Fruit fly (Drosophila melanogaster): ENCODE measurements around the gene ine.

Gene ine

dm6 chr2L:4464946-4465345, 11.9 kb downstream of the ine start, which contains the start of gene FIG4 (continued):
- TF ChIP-seq pita (GFP tag; optimal IDR thresholded peaks at IDR 0.05) (no peak), CG9932 (GFP tag; IDR thresholded peaks at IDR 0.05) (no peak), MBD-R2 (GFP tag; IDR thresholded peaks at IDR 0.05) (peak; percentile 89), CrebB (tag; optimal IDR thresholded peaks at IDR 0.05) (peak; percentile 4), CG3838 (GFP tag; optimal IDR thresholded peaks at IDR 0.05) (no peak), dm (GFP tag; optimal IDR thresholded peaks at IDR 0.05) (no peak), Lim3 (GFP tag; IDR thresholded peaks at IDR 0.05) (no peak), ftz-f1 (GFP tag; optimal IDR thresholded peaks at IDR 0.05) (no peak), sqz (GFP tag; optimal IDR thresholded peaks at IDR 0.05) (no peak), gro (GFP tag; optimal IDR thresholded peaks at IDR 0.05) (no peak), tin (GFP tag; optimal IDR thresholded peaks at IDR 0.05) (no peak), CG17912 (GFP tag; optimal IDR thresholded peaks at IDR 0.05) (no peak), gce (GFP tag; IDR thresholded peaks at IDR 0.05) (no peak), Nf-YB (GFP tag; optimal IDR thresholded peaks at IDR 0.05) (peak; percentile 7), CG10267 (tag; optimal IDR thresholded peaks at IDR 0.05) (peak; percentile 35), crp (GFP tag; optimal IDR thresholded peaks at IDR 0.05) (peak; percentile 80 to 94), CG17385 (GFP tag; optimal IDR thresholded peaks at IDR 0.05) (no peak), CG11093 (GFP tag; IDR thresholded peaks at IDR 0.05) (no peak), twi (tag; optimal IDR thresholded peaks at IDR 0.05) (no peak), CHES-1-like (GFP tag; optimal IDR thresholded peaks at IDR 0.05) (no peak), Atf6 (GFP tag; IDR thresholded peaks at IDR 0.05) (no peak), CG5180 (GFP tag; optimal IDR thresholded peaks at IDR 0.05) (no peak), Meics (GFP tag; optimal IDR thresholded peaks at IDR 0.05) (no peak), row (GFP tag; IDR thresholded peaks at IDR 0.05) (peak; percentile 76), CG34422 (GFP tag; IDR thresholded peaks at IDR 0.05) (peak; percentile 21; the same call in 1 of the 3 replicates), hbn (GFP tag; IDR thresholded peaks at IDR 0.05; ENCODE audit: partially characterized antibody) (peak; percentile 83), Deaf1 (tag; optimal IDR thresholded peaks at IDR 0.05) (no peak), CG11398 (GFP tag; optimal IDR thresholded peaks at IDR 0.05) (no peak), repo (GFP tag; optimal IDR thresholded peaks at IDR 0.05) (no peak), luna (GFP tag; optimal IDR thresholded peaks at IDR 0.05) (no peak), CG11696 (GFP tag; IDR thresholded peaks at IDR 0.05) (no peak), Bgb (GFP tag; IDR thresholded peaks at IDR 0.05; ENCODE audit: partially characterized antibody) (peak; percentile 52; the same call in 1 of the 2 replicates), fd64A (GFP tag; optimal IDR thresholded peaks at IDR 0.05) (no peak), shn (GFP tag; optimal IDR thresholded peaks at IDR 0.05) (no peak), CG34376 (GFP tag; optimal IDR thresholded peaks at IDR 0.05) (peak; percentile 3), NK7.1 (GFP tag; optimal IDR thresholded peaks at IDR 0.05) (no peak), Dad (GFP tag; optimal IDR thresholded peaks at IDR 0.05) (no peak), Ets65A (GFP tag) (no peak), chinmo (GFP tag; IDR thresholded peaks at IDR 0.05; ENCODE audit: partially characterized antibody) (peak; percentile 58; the same call in 1 of the 4 replicates), CG13287 (GFP tag; IDR thresholded peaks at IDR 0.05; ENCODE audit: partially characterized antibody) (peak; percentile 86), pho (GFP tag; optimal IDR thresholded peaks at IDR 0.05) (no peak), Ravus (GFP tag; IDR thresholded peaks at IDR 0.05) (no peak), sug (tag; optimal IDR thresholded peaks at IDR 0.05) (no peak), nerfin-1 (tag; optimal IDR thresholded peaks at IDR 0.05) (no peak), CG14710 (tag; optimal IDR thresholded peaks at IDR 0.05) (peak; percentile 33), GATAe (GFP tag; conservative IDR thresholded peaks at IDR 0.05) (no peak), CG4282 (GFP tag; optimal IDR thresholded peaks at IDR 0.05) (no peak), Doc3 (GFP tag; IDR thresholded peaks at IDR 0.05; ENCODE audit: partially characterized antibody) (peak; percentile 91), CG7271 (tag; optimal IDR thresholded peaks at IDR 0.05) (no peak), CG10147 (GFP tag; optimal IDR thresholded peaks at IDR 0.05) (peak; percentile 9), vnd (GFP tag; IDR thresholded peaks at IDR 0.05; ENCODE audit: partially characterized antibody) (0 out of 3 replicates have a peak, but pooled peaks have one; percentile 23)
